Fruit fly (Drosophila melanogaster): ENCODE data around the gene CG43321.
A peak's percentile ranks its signal among the peaks of the same experiment; 100 is the strongest.

DNA sequence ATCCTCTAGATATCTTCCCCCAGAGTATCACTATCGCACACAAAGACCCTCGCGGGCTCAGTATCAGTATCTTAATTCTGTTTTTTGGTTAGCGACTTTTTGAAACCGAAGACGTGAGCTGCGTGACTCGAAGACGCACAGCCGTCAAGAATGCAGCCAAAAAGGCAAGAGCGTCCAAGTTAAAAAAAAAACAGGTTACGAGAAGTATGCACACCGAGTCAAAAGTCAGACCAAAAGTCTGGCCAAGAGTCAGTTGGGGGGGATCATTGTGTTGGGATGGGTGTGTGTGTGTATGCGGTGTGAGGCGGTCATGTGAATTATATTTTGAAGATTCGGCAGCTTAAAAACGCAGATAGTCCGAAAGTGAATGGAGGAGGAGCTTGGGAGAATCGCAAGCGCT lies 6.6 kb upstream of the CG43321 start:
- TF ChIP-seq svp (GFP tag) (no peak), OdsH (GFP tag; optimal IDR thresholded peaks at IDR 0.05) (no peak), Eip78C (GFP tag) (peak; percentile 21), fd85E (GFP tag; optimal IDR thresholded peaks at IDR 0.05) (no peak), Met (GFP tag; optimal IDR thresholded peaks at IDR 0.05) (no peak), CG31627 (GFP tag; optimal IDR thresholded peaks at IDR 0.05) (no peak), Hr4 (GFP tag; optimal IDR thresholded peaks at IDR 0.05) (no peak), CG6276 (GFP tag; optimal IDR thresholded peaks at IDR 0.05) (no peak)
